Worm (Caenorhabditis elegans): ENCODE data around the gene tag-191.

ce11 chrV:14518010-14518409 is 18.2 kb downstream of the tag-191 start, which contains the start of gene R02D5.6:
- TF ChIP-seq nhr-237 (tag; optimal IDR thresholded peaks at IDR 0.05) (no peak), skn-1 (tag; optimal IDR thresholded peaks at IDR 0.05) (no peak)

Data from whole organism, L2 larva.